Fruit fly (Drosophila melanogaster): ENCODE measurements around the gene CG42489.

DNA sequence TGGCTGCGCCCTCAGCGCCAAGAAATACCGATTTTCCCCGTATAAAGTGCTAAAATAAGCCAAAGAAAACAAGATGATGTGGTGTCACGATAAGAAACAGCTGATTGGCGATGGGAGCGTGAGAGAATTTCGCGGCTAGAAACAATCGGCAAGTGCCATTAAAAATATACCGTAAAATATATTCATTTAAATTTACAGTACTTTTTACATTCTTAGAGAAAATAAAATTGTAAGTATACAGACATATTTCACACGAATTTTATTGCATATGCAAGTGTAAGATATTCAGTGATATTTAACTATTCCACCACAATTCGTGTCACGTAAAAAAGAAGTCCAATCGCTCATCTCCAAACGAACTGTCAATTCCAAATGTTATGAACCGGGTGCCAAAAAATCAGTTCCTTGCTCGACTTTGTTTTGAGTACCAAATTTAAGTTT, 22.0 kb upstream of the CG42489 start, which contains the start of the genes Unc50, CG11755 and CG8043:
- TF ChIP-seq psq (optimal IDR thresholded peaks at IDR 0.05) (no peak), CG8478 (optimal IDR thresholded peaks at IDR 0.05) (no peak), usp (GFP tag; optimal IDR thresholded peaks at IDR 0.05) (no peak)
